Worm (Caenorhabditis elegans): ENCODE data around the gene str-130.

The str-130 gene

ce11 chrV:8123384-8123783 is 32.9 kb upstream of the str-130 start, which contains the start of gene D1014.5:
Gene D1014.5 (plus strand): TSS chrV:8123684.
- no peak for TF ChIP-seq lim-7 (GFP tag; IDR thresholded peaks at IDR 0.05)
- TF ChIP-seq aha-1 (tag), result peak; percentile 10
- TF ChIP-seq ZK337.2 (GFP tag; IDR thresholded peaks at IDR 0.05), result no peak
- TF ChIP-seq nhr-11 (tag; optimal IDR thresholded peaks at IDR 0.05), result no peak

ce11 chrV:8120868-8121267 is 30.4 kb upstream of the str-130 start, which contains the start of gene D1014.6:
Gene D1014.6 (plus strand): TSS chrV:8121168.
- TF ChIP-seq mdt-29 (GFP tag; IDR thresholded peaks at IDR 0.05) (no peak), gei-8 (GFP tag; optimal IDR thresholded peaks at IDR 0.05) (no peak), egl-43 (GFP tag; IDR thresholded peaks at IDR 0.05) (no peak), zag-1 (tag; optimal IDR thresholded peaks at IDR 0.05) (no peak), dpl-1 (GFP tag; optimal IDR thresholded peaks at IDR 0.05) (no peak), set-16 (GFP tag; IDR thresholded peaks at IDR 0.05) (no peak), lin-1 (GFP tag; IDR thresholded peaks at IDR 0.05) (no peak)

ce11 chrV:8117964-8118363 is 27.5 kb upstream of the str-130 start, which contains the start of gene D1014.7:
Gene D1014.7 (plus strand): TSS chrV:8118264.
- TF ChIP-seq nhr-28 (tag; optimal IDR thresholded peaks at IDR 0.05), result no peak
- TF ChIP-seq Y48G9A.11 (GFP tag; IDR thresholded peaks at IDR 0.05), result no peak

- TF ChIP-seq unc-62 (GFP tag; optimal IDR thresholded peaks at IDR 0.05 in 1 of 2), result peak in 1 of 2 experiments; percentile 93
- TF ChIP-seq unc-62 (tag; optimal IDR thresholded peaks at IDR 0.05), result no peak
- TF ChIP-seq daf-12 (tag; optimal IDR thresholded peaks at IDR 0.05), result no peak
Observed at ce11 chrV:8114542-8114941, 24.0 kb upstream of the str-130 start.

ce11 chrV:8110816-8111215 is 20.3 kb upstream of the str-130 start:
- TF ChIP-seq R02D3.7 (tag; optimal IDR thresholded peaks at IDR 0.05) (no peak), dpl-1 (GFP tag; optimal IDR thresholded peaks at IDR 0.05) (no peak), lsy-2 (tag; optimal IDR thresholded peaks at IDR 0.05) (no peak), ztf-7 (tag; optimal IDR thresholded peaks at IDR 0.05) (no peak), aly-2 (tag; optimal IDR thresholded peaks at IDR 0.05) (no peak)

- no peak for TF ChIP-seq lin-1 (GFP tag; IDR thresholded peaks at IDR 0.05)
- no peak for TF ChIP-seq dmd-6 (GFP tag; IDR thresholded peaks at IDR 0.05)
- no peak for TF ChIP-seq pqm-1 (tag; optimal IDR thresholded peaks at IDR 0.05)
- no peak for TF ChIP-seq cey-2 (tag; optimal IDR thresholded peaks at IDR 0.05; ENCODE audit: borderline replicate concordance, insufficient read depth)
Observed at ce11 chrV:8108670-8109069, 18.2 kb upstream of the str-130 start, which contains the start of gene myo-5. Gene myo-5 (plus strand): TSS chrV:8108970.

ce11 chrV:8104473-8104872 is 14.0 kb upstream of the str-130 start, which contains the start of gene srlf-16:
Gene srlf-16 (plus strand): TSS chrV:8104773.
- TF ChIP-seq zip-2 (tag; optimal IDR thresholded peaks at IDR 0.05) (no peak), spr-1 (tag; optimal IDR thresholded peaks at IDR 0.05) (no peak), rbr-2 (tag; optimal IDR thresholded peaks at IDR 0.05) (no peak), nhr-10 (tag; optimal IDR thresholded peaks at IDR 0.05) (no peak), nhr-11 (tag; optimal IDR thresholded peaks at IDR 0.05) (no peak), skn-1 (tag; optimal IDR thresholded peaks at IDR 0.05) (no peak), aha-1 (tag) (no peak), gei-8 (GFP tag; optimal IDR thresholded peaks at IDR 0.05) (no peak), unc-130 (GFP tag; optimal IDR thresholded peaks at IDR 0.05) (no peak), daf-19 (GFP tag; conservative IDR thresholded peaks at IDR 0.05) (no peak), zag-1 (tag; optimal IDR thresholded peaks at IDR 0.05) (no peak), madf-9 (GFP tag; conservative IDR thresholded peaks at IDR 0.05) (no peak), zfp-2 (tag; optimal IDR thresholded peaks at IDR 0.05) (no peak), aly-2 (tag; optimal IDR thresholded peaks at IDR 0.05) (no peak), ZK337.2 (GFP tag; IDR thresholded peaks at IDR 0.05) (no peak), mxl-3 (GFP tag; optimal IDR thresholded peaks at IDR 0.05) (no peak), Y5F2A.4 (GFP tag; optimal IDR thresholded peaks at IDR 0.05) (no peak)

All from whole organism, L4 larva.